Fruit fly (Drosophila melanogaster) whole organism: ENCODE results near the gene Cyp313a5.

Experiments used
- CG8478 ChIP-seq: fragments of >200 bp; optimal IDR thresholded peaks from 2 replicates; lab custom pipeline; 2018; ENCODE audit warnings: inconsistent platforms
- Dll ChIP-seq: fragments of >200 bp; optimal IDR thresholded peaks from 2 replicates; lab custom pipeline; 2017
- pan ChIP-seq: fragments of >200 bp; optimal IDR thresholded peaks from 2 replicates; lab custom pipeline; 2017
- psq ChIP-seq: fragments of >200 bp; optimal IDR thresholded peaks from 2 replicates; lab custom pipeline; 2017
- usp ChIP-seq: fragments of >200 bp; optimal IDR thresholded peaks from 2 replicates; lab custom pipeline; 2017; ENCODE audit warnings: missing biosample characterization, missing genetic modification characterization, mixed read lengths

- TF ChIP-seq psq (lab: Kevin White, UChicago) (no peak), CG8478 (no peak), usp (GFP tag; lab: Kevin White, UChicago) (no peak), pan (lab: Kevin White, UChicago) (no peak), Dll (lab: Kevin White, UChicago) (no peak)
These were observed 12.4 kb downstream of the Cyp313a5 start, which contains the start of gene Rsbp15 for dm6 chr3R:12222093-12222492.
